Worm (Caenorhabditis elegans) whole organism, L1 larva: Measurements from ENCODE around the gene arrd-22.

Experiments
- C16A3.4 ChIP-seq: fragments of 150-350 bp; optimal IDR thresholded peaks from 2 replicates; lab custom pipeline; 2014; ENCODE audit warnings: missing biosample characterization, missing genetic modification characterization
- ama-1 ChIP-seq: fragments of 150-350 bp; optimal IDR thresholded peaks from 2 replicates; lab custom pipeline; 2014
- blmp-1 ChIP-seq: fragments of 150-350 bp; optimal IDR thresholded peaks from 2 replicates; lab custom pipeline; 2014; ENCODE audit warnings: missing biosample characterization, missing genetic modification characterization
- ceh-8 ChIP-seq: fragments of 200-800 bp; sonication (Bioruptor generic); optimal IDR thresholded peaks from 2 replicates; lab custom pipeline; 2018; ENCODE audit warnings: mild to moderate bottlenecking, missing genetic modification characterization, moderate library complexity, missing compliant biosample characterization
- ceh-88 ChIP-seq: fragments of 200-800 bp; sonication (Bioruptor generic); IDR thresholded peaks from 2 replicates; pipeline ENCODE4 v1.3.6; 2022; ENCODE audit warnings: missing genetic modification characterization, missing compliant biosample characterization
- ceh-90 ChIP-seq: sonication (generic microtip); optimal IDR thresholded peaks from 2 replicates; lab custom pipeline; 2016; ENCODE audit warnings: missing genetic modification characterization, missing compliant biosample characterization
- dpl-1 ChIP-seq, 3 experiments: fragments of 150-350 bp in 2 of 3; sonication (generic microtip) in 1 of 3; optimal IDR thresholded peaks; 2 replicates each; lab custom pipeline; 2014 to 2017; ENCODE audit warnings: missing biosample characterization in 3 of 3, missing genetic modification characterization in 3 of 3, missing genetic modification reagents in 3 of 3
- efl-1 ChIP-seq, 4 experiments: fragments of 150-350 bp; optimal IDR thresholded peaks in 3 of 4; peaks in 1 of 4; 1 replicate in 1 of 4; 2 replicates in 3 of 4; lab custom pipeline; 2014; ENCODE audit warnings: missing biosample characterization in 2 of 4, missing genetic modification characterization in 2 of 4, missing genetic modification reagents in 2 of 4
- egl-13 ChIP-seq: sonication (generic microtip); optimal IDR thresholded peaks from 2 replicates; lab custom pipeline; 2016; ENCODE audit warnings: missing genotype, missing genetic modification reagents, missing genetic modification characterization, missing compliant biosample characterization
- egl-27 ChIP-seq, 2 experiments: fragments of 150-350 bp in 1 of 2; sonication (generic microtip); optimal IDR thresholded peaks; 3 replicates each; lab custom pipeline; 2017 to 2018; ENCODE audit warnings: missing biosample characterization in 2 of 2, missing genetic modification characterization in 2 of 2, missing genetic modification reagents in 2 of 2
- elt-2 ChIP-seq: sonication (generic microtip); optimal IDR thresholded peaks from 2 replicates; lab custom pipeline; 2016; ENCODE audit warnings: missing genetic modification characterization, mild to moderate bottlenecking, inconsistent platforms, missing compliant biosample characterization, missing genetic modification reagents
- elt-3 ChIP-seq, 6 experiments: fragments of 150-350 bp in 1 of 6; sonication (generic microtip); optimal IDR thresholded peaks; 2 replicates each; lab custom pipeline; 2017 to 2018; ENCODE audit warnings: missing biosample characterization in 6 of 6, missing genetic modification characterization in 6 of 6, inconsistent platforms in 1 of 6
- ets-5 ChIP-seq: fragments of 200-800 bp; sonication (Bioruptor generic); IDR thresholded peaks from 2 replicates; pipeline ENCODE4 v1.3.6; 2022; ENCODE audit warnings: missing genetic modification characterization, missing compliant biosample characterization
- fkh-8 ChIP-seq: sonication (generic microtip); optimal IDR thresholded peaks from 2 replicates; lab custom pipeline; 2016; ENCODE audit warnings: mild to moderate bottlenecking, missing genetic modification characterization, missing compliant biosample characterization
- grh-1 ChIP-seq: fragments of 200-800 bp; sonication (Bioruptor generic); IDR thresholded peaks from 2 replicates; pipeline ENCODE4 v1.3.6; 2022; ENCODE audit warnings: missing genetic modification reagents, missing genetic modification characterization, missing compliant biosample characterization
- hlh-17 ChIP-seq: fragments of 200-800 bp; sonication (Bioruptor generic); optimal IDR thresholded peaks from 2 replicates; lab custom pipeline; 2018; ENCODE audit warnings: missing genetic modification characterization, mild to moderate bottlenecking, missing compliant biosample characterization, moderate library complexity, borderline replicate concordance
- hpl-2 ChIP-seq: fragments of 150-350 bp; optimal IDR thresholded peaks from 2 replicates; lab custom pipeline; 2014; ENCODE audit warnings: missing biosample characterization, missing genetic modification reagents, missing genetic modification characterization
- irx-1 ChIP-seq: sonication (generic microtip); optimal IDR thresholded peaks from 2 replicates; lab custom pipeline; 2016; ENCODE audit warnings: missing genetic modification characterization, missing compliant biosample characterization
- jun-1 ChIP-seq: fragments of 150-350 bp; optimal IDR thresholded peaks from 2 replicates; lab custom pipeline; 2014; ENCODE audit warnings: missing biosample characterization, missing genetic modification reagents, missing genetic modification characterization
- lin-14 ChIP-seq: fragments of 200-800 bp; sonication (Bioruptor generic); optimal IDR thresholded peaks from 2 replicates; lab custom pipeline; 2018; ENCODE audit warnings: mild to moderate bottlenecking, missing genetic modification characterization, moderate library complexity, missing compliant biosample characterization
- lin-35 ChIP-seq, 2 experiments: fragments of 150-350 bp; optimal IDR thresholded peaks; 2 replicates each; lab custom pipeline; 2014; ENCODE audit warnings: missing biosample characterization in 2 of 2, missing genetic modification characterization in 2 of 2, missing genetic modification reagents in 2 of 2
- lin-39 ChIP-seq: fragments of 150-350 bp; optimal IDR thresholded peaks from 2 replicates; lab custom pipeline; 2014; ENCODE audit warnings: missing biosample characterization, missing genetic modification reagents, missing genetic modification characterization
- lir-3 ChIP-seq: sonication (generic microtip); optimal IDR thresholded peaks from 2 replicates; lab custom pipeline; 2016; ENCODE audit warnings: mild to moderate bottlenecking, missing genetic modification characterization, moderate library complexity, missing compliant biosample characterization; ENCODE audit not compliant: poor library complexity
- mdl-1 ChIP-seq, 2 experiments: fragments of 150-350 bp; optimal IDR thresholded peaks; 2 replicates each; lab custom pipeline; 2014 to 2017; ENCODE audit warnings: missing biosample characterization in 2 of 2, missing genetic modification characterization in 2 of 2, inconsistent platforms in 1 of 2
- nhr-11 ChIP-seq: fragments of 150-350 bp; optimal IDR thresholded peaks from 2 replicates; lab custom pipeline; 2014; ENCODE audit warnings: missing biosample characterization, missing genetic modification characterization
- nhr-19 ChIP-seq: fragments of 200-800 bp; sonication (Bioruptor generic); conservative IDR thresholded peaks from 2 replicates; pipeline ENCODE4 v1.3.6; 2022; ENCODE audit warnings: missing genetic modification characterization, missing compliant biosample characterization
- nhr-20 ChIP-seq: sonication (generic microtip); optimal IDR thresholded peaks from 2 replicates; lab custom pipeline; 2016; ENCODE audit warnings: mild to moderate bottlenecking, missing genetic modification characterization, missing compliant biosample characterization
- nhr-237 ChIP-seq: fragments of 150-350 bp; optimal IDR thresholded peaks from 2 replicates; lab custom pipeline; 2014; ENCODE audit warnings: missing biosample characterization, missing genetic modification characterization
- nhr-47 ChIP-seq: sonication (generic microtip); optimal IDR thresholded peaks from 2 replicates; lab custom pipeline; 2016; ENCODE audit warnings: mild to moderate bottlenecking, missing genetic modification characterization, moderate library complexity, missing compliant biosample characterization
- nhr-71 ChIP-seq: sonication (generic microtip); optimal IDR thresholded peaks from 2 replicates; lab custom pipeline; 2016; ENCODE audit warnings: mild to moderate bottlenecking, missing genetic modification characterization, moderate library complexity, missing compliant biosample characterization
- nhr-85 ChIP-seq: sonication (generic microtip); peaks from one replicate; lab custom pipeline; 2016; ENCODE audit warnings: missing genetic modification characterization, inconsistent platforms, missing compliant biosample characterization
- pag-3 ChIP-seq: sonication (generic microtip); optimal IDR thresholded peaks from 2 replicates; lab custom pipeline; 2017; ENCODE audit warnings: missing genetic modification characterization, mild to moderate bottlenecking, missing compliant biosample characterization, antibody characterized with exemption, borderline replicate concordance; ENCODE audit not compliant: insufficient read depth
- pax-3 ChIP-seq: fragments of 200-800 bp; sonication (Bioruptor generic); optimal IDR thresholded peaks from 2 replicates; lab custom pipeline; 2018; ENCODE audit warnings: mild to moderate bottlenecking, missing genetic modification characterization, moderate library complexity, missing compliant biosample characterization
- pqm-1 ChIP-seq: sonication (generic microtip); optimal IDR thresholded peaks from 3 replicates; lab custom pipeline; 2017; ENCODE audit warnings: missing biosample characterization, missing genetic modification characterization
- rnt-1 ChIP-seq: sonication (generic microtip); optimal IDR thresholded peaks from 2 replicates; lab custom pipeline; 2016; ENCODE audit warnings: mild to moderate bottlenecking, missing genetic modification characterization, moderate library complexity, missing compliant biosample characterization
- snpc-4 ChIP-seq: fragments of 150-350 bp; optimal IDR thresholded peaks from 2 replicates; lab custom pipeline; 2014; ENCODE audit warnings: missing biosample characterization, missing genetic modification characterization
- snu-23 ChIP-seq: sonication (generic microtip); optimal IDR thresholded peaks from 2 replicates; lab custom pipeline; 2016; ENCODE audit warnings: missing genetic modification characterization, missing compliant biosample characterization
- swsn-7 ChIP-seq: sonication (generic microtip); optimal IDR thresholded peaks from 2 replicates; lab custom pipeline; 2016; ENCODE audit warnings: missing genetic modification characterization, missing compliant biosample characterization
- tbx-2 ChIP-seq: sonication (generic microtip); optimal IDR thresholded peaks from 2 replicates; lab custom pipeline; 2016; ENCODE audit warnings: missing genetic modification characterization, missing compliant biosample characterization
- unc-62 ChIP-seq: fragments of 150-350 bp; optimal IDR thresholded peaks from 2 replicates; lab custom pipeline; 2014; ENCODE audit warnings: missing biosample characterization, missing genetic modification reagents, missing genetic modification characterization
- unc-86 ChIP-seq: sonication (generic microtip); optimal IDR thresholded peaks from 2 replicates; lab custom pipeline; 2016; ENCODE audit warnings: missing genetic modification characterization, missing compliant biosample characterization
- unc-98 ChIP-seq: fragments of 200-800 bp; sonication (Bioruptor generic); IDR thresholded peaks from 2 replicates; pipeline ENCODE4 v1.3.6; 2022; ENCODE audit warnings: missing genetic modification characterization, missing compliant biosample characterization
- xbp-1 ChIP-seq: sonication (generic microtip); optimal IDR thresholded peaks from 2 replicates; lab custom pipeline; 2016; ENCODE audit warnings: missing genetic modification characterization, missing compliant biosample characterization
- zip-4 ChIP-seq: fragments of 200-800 bp; sonication (Bioruptor generic); optimal IDR thresholded peaks from 2 replicates; lab custom pipeline; 2018; ENCODE audit warnings: mild to moderate bottlenecking, missing genetic modification characterization, moderate library complexity, missing compliant biosample characterization
- ztf-4 ChIP-seq: fragments of 150-350 bp; optimal IDR thresholded peaks from 2 replicates; lab custom pipeline; 2014; ENCODE audit warnings: missing biosample characterization, missing genetic modification characterization

arrd-22 gene

ce11 chrV:3376973-3377372 lies 33.3 kb upstream of the arrd-22 start, which contains the start of gene srbc-2:
srbc-2 (minus strand) TSS chrV:3377073.
- TF ChIP-seq lin-39 = no peak
- TF ChIP-seq egl-27 (tag; optimal IDR thresholded peaks at IDR 0.05; lab: Kevin White, UChicago) = no peak
- TF ChIP-seq irx-1 (tag; lab: Kevin White, UChicago) = no peak
- TF ChIP-seq snpc-4 (tag; lab: Kevin White, UChicago) = no peak
- TF ChIP-seq nhr-237 (tag; lab: Kevin White, UChicago) = no peak
- no peak for TF ChIP-seq jun-1 (tag; lab: Kevin White, UChicago)
- no peak for TF ChIP-seq hpl-2 (GFP tag; lab: Kevin White, UChicago)
- TF ChIP-seq nhr-71 = no peak
- no peak for TF ChIP-seq snu-23
- no peak for TF ChIP-seq elt-2 (tag; lab: Kevin White, UChicago)
- no peak for TF ChIP-seq mdl-1 (tag; optimal IDR thresholded peaks at IDR 0.05; lab: Kevin White, UChicago)
- TF ChIP-seq nhr-19 (GFP tag; lab: Robert Waterston, UW) = no peak
- TF ChIP-seq nhr-20 (tag; lab: Kevin White, UChicago) = no peak

ce11 chrV:3388299-3388698 lies 22.0 kb upstream of the arrd-22 start:
- TF ChIP-seq snu-23 (peak; percentile 42), nhr-237 (tag; lab: Kevin White, UChicago) (no peak), dpl-1 (GFP tag; optimal IDR thresholded peaks at IDR 0.05; lab: Kevin White, UChicago) (peak in 2 of 3 experiments; percentile 15 to 17), grh-1 (GFP tag; lab: Robert Waterston, UW) (no peak), ceh-90 (tag; lab: Kevin White, UChicago) (no peak), efl-1 (optimal IDR thresholded peaks at IDR 0.05; lab: Kevin White, UChicago) (peak; percentile 15 to 17), efl-1 (GFP tag; optimal IDR thresholded peaks at IDR 0.05 in 1 of 2; lab: Kevin White, UChicago) (no peak), ets-5 (GFP tag; lab: Robert Waterston, UW) (no peak), lir-3 (tag; lab: Kevin White, UChicago) (no peak), blmp-1 (tag; lab: Kevin White, UChicago) (peak; percentile 26), nhr-19 (GFP tag; lab: Robert Waterston, UW) (peak; percentile 53), nhr-71 (peak; percentile 52), pax-3 (tag; lab: Kevin White, UChicago) (no peak), rnt-1 (peak; percentile 58), xbp-1 (no peak), lin-35 (GFP tag; optimal IDR thresholded peaks at IDR 0.05; lab: Kevin White, UChicago) (peak in 1 of 2 experiments; percentile 14), nhr-20 (tag; lab: Kevin White, UChicago) (peak; percentile 60), lin-14 (GFP tag; lab: Kevin White, UChicago) (peak; percentile 85), pqm-1 (no peak), nhr-85 (peak; percentile 49), nhr-47 (tag; lab: Kevin White, UChicago) (peak; percentile 21)

ce11 chrV:3391005-3391404 lies 19.3 kb upstream of the arrd-22 start:
- TF ChIP-seq unc-62 (GFP tag; lab: Kevin White, UChicago) (no peak), dpl-1 (GFP tag; optimal IDR thresholded peaks at IDR 0.05; lab: Kevin White, UChicago) (peak; percentile 60 to 81 (median 76)), swsn-7 (tag; lab: Kevin White, UChicago) (peak; percentile 68), fkh-8 (tag; lab: Kevin White, UChicago) (peak; percentile 23), lin-14 (GFP tag; lab: Kevin White, UChicago) (peak; percentile 99), elt-3 (tag; optimal IDR thresholded peaks at IDR 0.05; lab: Kevin White, UChicago) (peak in 3 of 6 experiments; percentile 5 to 87 (median 84)), snpc-4 (tag; lab: Kevin White, UChicago) (peak; percentile 43), ceh-8 (no peak), egl-13 (tag; lab: Kevin White, UChicago) (no peak), zip-4 (no peak), pag-3 (tag; lab: Kevin White, UChicago) (peak; percentile 76), rnt-1 (peak; percentile 85), nhr-11 (no peak), egl-27 (tag; optimal IDR thresholded peaks at IDR 0.05; lab: Kevin White, UChicago) (no peak), nhr-71 (peak; percentile 91), pqm-1 (no peak), irx-1 (tag; lab: Kevin White, UChicago) (peak; percentile 55), ztf-4 (tag; lab: Kevin White, UChicago) (peak; percentile 30), hlh-17 (GFP tag; lab: Kevin White, UChicago) (no peak), unc-98 (GFP tag; lab: Robert Waterston, UW) (no peak), unc-86 (tag; lab: Kevin White, UChicago) (peak; percentile 16), ceh-88 (GFP tag; lab: Robert Waterston, UW) (no peak), elt-2 (tag; lab: Kevin White, UChicago) (no peak), ets-5 (GFP tag; lab: Robert Waterston, UW) (no peak), xbp-1 (peak; percentile 50), lin-35 (GFP tag; optimal IDR thresholded peaks at IDR 0.05; lab: Kevin White, UChicago) (peak; percentile 70 to 87), snu-23 (peak; percentile 89), tbx-2 (tag; lab: Kevin White, UChicago) (peak; percentile 82), ama-1 (no peak), C16A3.4 (tag; lab: Kevin White, UChicago) (peak; percentile 78)
